Fruit fly (Drosophila melanogaster) whole organism, embryonic: Measurements from ENCODE around the gene IKKbeta.
A peak's percentile ranks its signal among the peaks of the same experiment; 100 is the strongest.

Source experiments
- ATbp ChIP-seq: fragments of 200-800 bp; sonication (Bioruptor generic); optimal IDR thresholded peaks from 2 replicates; lab custom pipeline; 2017; ENCODE audit warnings: missing biosample characterization, mild to moderate bottlenecking, missing genetic modification characterization, missing genetic modification reagents
- Atf-2 ChIP-seq: fragments of 200-800 bp; sonication (Bioruptor generic); optimal IDR thresholded peaks from 2 replicates; lab custom pipeline; 2016; ENCODE audit warnings: missing biosample characterization, missing genetic modification characterization
- Bgb ChIP-seq: fragments of 200-800 bp; sonication (Bioruptor generic); IDR thresholded peaks from 2 replicates; pipeline ENCODE4 v1.3.6; 2022; ENCODE audit warnings: missing biosample characterization, missing genetic modification characterization; ENCODE audit not compliant: partially characterized antibody
- CG10274 ChIP-seq: fragments of 200-800 bp; sonication (Bioruptor generic); optimal IDR thresholded peaks from 3 replicates; lab custom pipeline; 2017; ENCODE audit warnings: missing biosample characterization, mild to moderate bottlenecking, missing genetic modification characterization
- CG11695 ChIP-seq: fragments of 200-800 bp; sonication (Bioruptor generic); IDR thresholded peaks from 3 replicates; pipeline ENCODE4 v1.3.6; 2022; ENCODE audit warnings: missing biosample characterization, missing genetic modification characterization
- CG11696 ChIP-seq: fragments of 200-800 bp; sonication (Bioruptor generic); IDR thresholded peaks from 2 replicates; pipeline ENCODE4 v1.3.6; 2022; ENCODE audit warnings: missing biosample characterization, missing genetic modification characterization
- CG13287 ChIP-seq: fragments of 200-800 bp; sonication (Bioruptor generic); IDR thresholded peaks from 2 replicates; pipeline ENCODE4 v1.3.6; 2022; ENCODE audit warnings: missing biosample characterization, missing genetic modification characterization; ENCODE audit not compliant: partially characterized antibody
- CG15696 ChIP-seq: fragments of 200-800 bp; sonication (Bioruptor generic); optimal IDR thresholded peaks from 2 replicates; lab custom pipeline; 2019; ENCODE audit warnings: missing biosample characterization, mild to moderate bottlenecking, missing genetic modification characterization, moderate library complexity
- CG17802 ChIP-seq: fragments of 200-800 bp; sonication (Bioruptor generic); optimal IDR thresholded peaks from 2 replicates; lab custom pipeline; 2018; ENCODE audit warnings: missing biosample characterization, mild to moderate bottlenecking, missing genetic modification characterization, moderate library complexity
- CG1832 ChIP-seq: fragments of 200-800 bp; sonication (Bioruptor generic); optimal IDR thresholded peaks from 2 replicates; lab custom pipeline; 2017; ENCODE audit warnings: missing biosample characterization, mild to moderate bottlenecking, missing genetic modification characterization, inconsistent platforms
- CG31224 ChIP-seq: fragments of 200-800 bp; sonication (Bioruptor generic); IDR thresholded peaks from 2 replicates; pipeline ENCODE4 v1.3.6; 2022; ENCODE audit warnings: missing biosample characterization, missing genetic modification characterization
- CG31365 ChIP-seq: fragments of 200-800 bp; sonication (Bioruptor generic); optimal IDR thresholded peaks from 2 replicates; lab custom pipeline; 2018; ENCODE audit warnings: missing biosample characterization, mild to moderate bottlenecking, missing genetic modification characterization
- CG3163 ChIP-seq: fragments of 200-800 bp; sonication (Bioruptor generic); optimal IDR thresholded peaks from 3 replicates; lab custom pipeline; 2016; ENCODE audit warnings: missing biosample characterization, missing genetic modification characterization
- CG4424 ChIP-seq: fragments of 200-800 bp; sonication (Bioruptor generic); optimal IDR thresholded peaks from 3 replicates; lab custom pipeline; 2016; ENCODE audit warnings: missing biosample characterization, missing genetic modification characterization
- CG5180 ChIP-seq: fragments of 200-800 bp; sonication (Bioruptor generic); optimal IDR thresholded peaks from 3 replicates; lab custom pipeline; 2017; ENCODE audit warnings: missing biosample characterization, missing genetic modification characterization, mild to moderate bottlenecking, moderate library complexity, missing genetic modification reagents
- CG8281 ChIP-seq: fragments of 200-800 bp; sonication (Bioruptor generic); optimal IDR thresholded peaks from 2 replicates; lab custom pipeline; 2018; ENCODE audit warnings: missing biosample characterization, mild to moderate bottlenecking, missing genetic modification characterization, moderate library complexity
- CG9215 ChIP-seq: fragments of 200-800 bp; sonication (Bioruptor generic); IDR thresholded peaks from 2 replicates; pipeline ENCODE4 v1.3.6; 2022; ENCODE audit warnings: missing biosample characterization, missing genetic modification characterization
- D19B ChIP-seq: fragments of 200-800 bp; sonication (Bioruptor generic); optimal IDR thresholded peaks from 2 replicates; lab custom pipeline; 2017; ENCODE audit warnings: missing biosample characterization, mild to moderate bottlenecking, missing genetic modification characterization
- Dip3 ChIP-seq: fragments of 200-800 bp; sonication (Bioruptor generic); optimal IDR thresholded peaks from 3 replicates; lab custom pipeline; 2016; ENCODE audit warnings: missing biosample characterization, missing genetic modification characterization
- Hey ChIP-seq: fragments of 200-800 bp; sonication (Bioruptor generic); optimal IDR thresholded peaks from 3 replicates; lab custom pipeline; 2018; ENCODE audit warnings: missing biosample characterization, mild to moderate bottlenecking, missing genetic modification characterization
- Jarid2 ChIP-seq: fragments of 200-800 bp; sonication (Bioruptor generic); optimal IDR thresholded peaks from 3 replicates; lab custom pipeline; 2017; ENCODE audit warnings: mild to moderate bottlenecking, missing biosample characterization, missing genetic modification reagents, missing genetic modification characterization
- Med ChIP-seq: fragments of 200-800 bp; sonication (Bioruptor generic); peaks from one replicate; lab custom pipeline; 2016; ENCODE audit warnings: missing biosample characterization, missing genetic modification characterization, mild to moderate bottlenecking, inconsistent platforms, moderate library complexity
- Mes4 ChIP-seq: fragments of 200-800 bp; sonication (Bioruptor generic); optimal IDR thresholded peaks from 2 replicates; lab custom pipeline; 2016; ENCODE audit warnings: missing biosample characterization, missing genetic modification characterization
- Neu2 ChIP-seq: fragments of 200-800 bp; sonication (Bioruptor generic); optimal IDR thresholded peaks from 3 replicates; lab custom pipeline; 2016; ENCODE audit warnings: missing biosample characterization, missing genetic modification characterization, borderline replicate concordance
- NfI ChIP-seq: fragments of 200-800 bp; sonication (Bioruptor generic); optimal IDR thresholded peaks from 3 replicates; lab custom pipeline; 2018; ENCODE audit warnings: missing biosample characterization, mild to moderate bottlenecking, missing genetic modification characterization, moderate library complexity
- Rfx ChIP-seq: fragments of 200-800 bp; sonication (Bioruptor generic); IDR thresholded peaks from 2 replicates; pipeline ENCODE4 v1.3.6; 2022; ENCODE audit warnings: missing biosample characterization, missing genetic modification characterization
- Trl ChIP-seq, 3 experiments: fragments of >200 bp in 2 of 3; fragments of 200-800 bp in 1 of 3; sonication (Bioruptor generic) in 1 of 3; optimal IDR thresholded peaks; 2 replicates in 1 of 3; 3 replicates in 2 of 3; lab custom pipeline; 2016 to 2017; ENCODE audit warnings: missing biosample characterization in 1 of 3, missing genetic modification characterization in 1 of 3
- YL-1 ChIP-seq: fragments of 200-800 bp; sonication (Bioruptor generic); optimal IDR thresholded peaks from 3 replicates; lab custom pipeline; 2017; ENCODE audit warnings: missing biosample characterization, mild to moderate bottlenecking, missing genetic modification characterization
- az2 ChIP-seq: fragments of 200-800 bp; sonication (Bioruptor generic); optimal IDR thresholded peaks from 3 replicates; lab custom pipeline; 2016; ENCODE audit warnings: missing biosample characterization, missing genetic modification characterization
- chinmo ChIP-seq: fragments of 200-800 bp; sonication (Bioruptor generic); IDR thresholded peaks from 4 replicates; pipeline ENCODE4 v1.3.6; 2022; ENCODE audit warnings: missing biosample characterization, missing genetic modification characterization; ENCODE audit not compliant: partially characterized antibody
- ci ChIP-seq: fragments of 200-800 bp; sonication (Bioruptor generic); IDR thresholded peaks from 3 replicates; pipeline ENCODE4 v1.3.6; 2022; ENCODE audit warnings: missing biosample characterization, missing genetic modification characterization
- disco-r ChIP-seq: fragments of 200-800 bp; sonication (Bioruptor generic); optimal IDR thresholded peaks from 2 replicates; lab custom pipeline; 2016; ENCODE audit warnings: missing biosample characterization, missing genetic modification characterization
- exex ChIP-seq: fragments of 200-800 bp; sonication (Bioruptor generic); optimal IDR thresholded peaks from 4 replicates; lab custom pipeline; 2018; ENCODE audit warnings: missing biosample characterization, mild to moderate bottlenecking, missing genetic modification characterization, moderate library complexity
- fru ChIP-seq: fragments of >200 bp; optimal IDR thresholded peaks from 2 replicates; lab custom pipeline; 2017
- h ChIP-seq: fragments of >200 bp; optimal IDR thresholded peaks from 2 replicates; lab custom pipeline; 2017
- hbn ChIP-seq: fragments of 200-800 bp; sonication (Bioruptor generic); IDR thresholded peaks from 2 replicates; pipeline ENCODE4 v1.3.6; 2022; ENCODE audit warnings: missing biosample characterization, missing genetic modification characterization; ENCODE audit not compliant: partially characterized antibody
- insv ChIP-seq, 2 experiments: fragments of 200-800 bp; sonication (Bioruptor generic); optimal IDR thresholded peaks; 3 replicates each; lab custom pipeline; 2016 to 2018; ENCODE audit warnings: missing biosample characterization in 2 of 2, missing genetic modification characterization in 2 of 2
- lbe ChIP-seq: fragments of 200-800 bp; sonication (Bioruptor generic); optimal IDR thresholded peaks from 2 replicates; lab custom pipeline; 2016; ENCODE audit warnings: missing biosample characterization, mild to moderate bottlenecking, missing genetic modification characterization
- lmd ChIP-seq: fragments of 200-800 bp; sonication (Bioruptor generic); IDR thresholded peaks from 2 replicates; pipeline ENCODE4 v1.3.6; 2022; ENCODE audit warnings: missing biosample characterization, missing genetic modification characterization
- mirr ChIP-seq: fragments of 200-800 bp; sonication (Bioruptor generic); optimal IDR thresholded peaks from 3 replicates; lab custom pipeline; 2018; ENCODE audit warnings: missing biosample characterization, mild to moderate bottlenecking, missing genetic modification characterization
- repo ChIP-seq: fragments of 200-800 bp; sonication (Bioruptor generic); optimal IDR thresholded peaks from 2 replicates; lab custom pipeline; 2016; ENCODE audit warnings: missing biosample characterization, missing genetic modification characterization
- run ChIP-seq: fragments of 200-800 bp; sonication (Bioruptor generic); optimal IDR thresholded peaks from 3 replicates; lab custom pipeline; 2018; ENCODE audit warnings: missing biosample characterization, mild to moderate bottlenecking, missing genetic modification characterization
- shn ChIP-seq: fragments of 200-800 bp; sonication (Bioruptor generic); optimal IDR thresholded peaks from 3 replicates; lab custom pipeline; 2016; ENCODE audit warnings: missing biosample characterization, missing genetic modification characterization
- sisA ChIP-seq: fragments of 200-800 bp; sonication (Bioruptor generic); IDR thresholded peaks from 2 replicates; pipeline ENCODE4 v1.3.6; 2022; ENCODE audit warnings: missing biosample characterization, missing genetic modification characterization
- slp2 ChIP-seq: fragments of 200-800 bp; sonication (Bioruptor generic); optimal IDR thresholded peaks from 2 replicates; lab custom pipeline; 2016; ENCODE audit warnings: missing biosample characterization, missing genetic modification characterization
- tna ChIP-seq: fragments of 200-800 bp; sonication (Bioruptor generic); IDR thresholded peaks from 2 replicates; pipeline ENCODE4 v1.3.6; 2022; ENCODE audit warnings: missing biosample characterization, missing genetic modification characterization; ENCODE audit not compliant: partially characterized antibody
- ttk ChIP-seq: fragments of 200-800 bp; sonication (Bioruptor generic); IDR thresholded peaks from 2 replicates; pipeline ENCODE4 v2.1.2; 2022; ENCODE audit warnings: missing biosample characterization, missing genetic modification characterization
- usp ChIP-seq: fragments of >200 bp; optimal IDR thresholded peaks from 2 replicates; lab custom pipeline; 2017; ENCODE audit warnings: missing biosample characterization, missing genetic modification characterization

The IKKbeta gene

DNA sequence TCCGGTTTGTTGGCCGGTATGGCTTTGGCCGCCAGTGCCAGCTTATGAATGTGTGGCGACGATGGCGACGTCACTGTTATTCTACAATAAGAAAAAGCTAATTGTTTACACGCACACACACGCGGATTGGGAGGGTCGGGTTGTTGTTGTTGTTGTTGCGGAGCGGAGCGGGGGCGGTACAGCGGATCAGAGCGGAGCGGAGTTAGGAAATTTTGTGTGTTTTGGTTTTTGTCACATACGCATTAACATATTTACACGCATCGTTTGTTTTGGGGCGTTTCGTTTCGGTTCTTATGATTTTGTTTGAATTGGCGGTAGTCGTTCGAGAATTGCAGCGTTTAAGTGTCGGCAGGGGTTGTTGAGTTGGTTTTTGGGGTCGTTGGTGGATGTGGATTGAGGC lies 20.0 kb upstream of the IKKbeta start (continued):
- TF ChIP-seq YL-1 (GFP tag; lab: Kevin White, UChicago): peak; percentile 5
- peak; percentile 41 for TF ChIP-seq disco-r (GFP tag; lab: Kevin White, UChicago)
- no peak for TF ChIP-seq insv (GFP tag; optimal IDR thresholded peaks at IDR 0.05; lab: Kevin White, UChicago)
- peak; percentile 40 for TF ChIP-seq NfI (GFP tag; lab: Kevin White, UChicago)
- TF ChIP-seq Mes4 (GFP tag; lab: Kevin White, UChicago): peak; percentile 38
- no peak for TF ChIP-seq CG13287
- no peak for TF ChIP-seq Trl (optimal IDR thresholded peaks at IDR 0.05; lab: Kevin White, UChicago)
- TF ChIP-seq Trl (GFP tag; optimal IDR thresholded peaks at IDR 0.05; lab: Kevin White, UChicago): peak; percentile 46
- TF ChIP-seq CG1832 (GFP tag; lab: Kevin White, UChicago): no peak
- no peak for TF ChIP-seq CG10274 (GFP tag; lab: Kevin White, UChicago)
- peak; percentile 52 for TF ChIP-seq CG31365
- TF ChIP-seq CG11696 (GFP tag; lab: Robert Waterston, UW): 0 out of 2 replicates have a peak, but pooled peaks have one; percentile 18

DNA sequence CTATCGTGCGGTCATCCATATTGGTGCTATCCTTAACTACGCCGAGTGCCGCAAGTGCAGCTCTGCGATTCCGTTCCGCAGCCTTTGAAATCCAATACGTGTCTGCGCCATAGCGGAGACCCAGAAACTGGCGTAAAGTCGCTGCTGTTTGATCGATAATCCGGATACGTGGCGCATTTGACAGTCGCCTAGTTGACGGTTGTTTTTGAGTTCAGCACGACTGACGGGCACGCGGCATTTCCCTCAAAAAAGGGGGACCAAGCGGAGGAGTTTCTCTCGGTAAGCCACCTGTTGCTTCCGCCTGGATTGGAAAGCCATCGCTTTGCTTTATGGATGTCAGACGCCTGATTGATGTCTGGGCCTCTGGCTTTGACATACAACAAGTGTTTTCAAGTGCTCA lies 18.3 kb upstream of the IKKbeta start, which contains the start of gene CG10185:
Gene CG10185 (minus strand): TSS at position 101 of the 400 bp plus-strand sequence.
- TF ChIP-seq fru (lab: Kevin White, UChicago): no peak
- no peak for TF ChIP-seq mirr (GFP tag; lab: Kevin White, UChicago)
- no peak for TF ChIP-seq CG3163 (GFP tag; lab: Kevin White, UChicago)
- TF ChIP-seq Neu2 (GFP tag; lab: Kevin White, UChicago): no peak
- TF ChIP-seq usp (GFP tag; lab: Kevin White, UChicago): no peak
- TF ChIP-seq CG4424 (GFP tag; lab: Kevin White, UChicago): no peak
- TF ChIP-seq slp2 (GFP tag; lab: Kevin White, UChicago): no peak
- TF ChIP-seq Atf-2 (GFP tag; lab: Kevin White, UChicago): no peak
- no peak for TF ChIP-seq Rfx (GFP tag; lab: Robert Waterston, UW)
- TF ChIP-seq lmd (GFP tag; lab: Robert Waterston, UW): no peak
- TF ChIP-seq CG8281: no peak
- TF ChIP-seq, all 482 proteins: peak for 0

DNA sequence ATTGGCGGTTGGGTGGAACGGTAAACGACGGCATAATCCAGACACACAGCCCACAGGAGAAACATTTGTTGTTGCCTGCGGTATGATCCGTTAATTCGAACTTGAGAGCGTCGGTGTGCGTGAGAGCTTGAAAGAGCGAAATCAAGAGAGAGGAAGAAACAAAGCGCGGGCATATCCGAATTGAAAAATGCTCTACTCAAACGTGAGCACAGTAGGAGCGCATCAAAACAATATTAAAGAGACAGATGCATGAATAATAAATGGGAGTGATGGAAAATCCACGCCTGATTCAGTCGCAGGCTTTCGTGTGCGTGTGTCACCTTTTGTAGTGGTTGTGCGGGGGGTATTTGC lies 2.1 kb upstream of the IKKbeta start:
- TF ChIP-seq lbe (GFP tag; lab: Kevin White, UChicago) (no peak), Hey (tag; lab: Kevin White, UChicago) (no peak), CG17802 (no peak), h (lab: Kevin White, UChicago) (no peak), Jarid2 (GFP tag; lab: Kevin White, UChicago) (no peak), D19B (GFP tag; lab: Kevin White, UChicago) (no peak), tna (GFP tag; lab: Robert Waterston, UW) (no peak), Bgb (no peak), CG11695 (GFP tag; lab: Robert Waterston, UW) (0 out of 3 replicates have a peak, but pooled peaks have one; percentile 37), exex (tag; lab: Kevin White, UChicago) (no peak), CG31224 (GFP tag; lab: Robert Waterston, UW) (0 out of 2 replicates have a peak, but pooled peaks have one; percentile 10), chinmo (GFP tag; lab: Robert Waterston, UW) (0 out of 4 replicates have a peak, but pooled peaks have one; percentile 62), ATbp (GFP tag; lab: Kevin White, UChicago) (no peak), ci (GFP tag; lab: Robert Waterston, UW) (0 out of 3 replicates have a peak, but pooled peaks have one; percentile 34), az2 (GFP tag; lab: Kevin White, UChicago) (no peak), shn (GFP tag; lab: Kevin White, UChicago) (peak; percentile 3), CG13287 (peak; percentile 20; the same call in 1 of the 2 replicates), CG15696 (tag; lab: Kevin White, UChicago) (no peak), sisA (peak; percentile 28; the same call in 1 of the 2 replicates), Med (GFP tag; lab: Kevin White, UChicago) (peak; percentile 78), CG5180 (GFP tag; lab: Kevin White, UChicago) (peak; percentile 69), repo (GFP tag; lab: Kevin White, UChicago) (peak; percentile 32), run (tag; lab: Kevin White, UChicago) (no peak), hbn (GFP tag; lab: Robert Waterston, UW) (0 out of 2 replicates have a peak, but pooled peaks have one; percentile 12), ttk (GFP tag; lab: Robert Waterston, UW) (no peak), Dip3 (GFP tag; lab: Kevin White, UChicago) (no peak), CG9215 (no peak)
